Worm (Caenorhabditis elegans) whole organism, L2 larva: ENCODE measurements around the gene F08F1.9.

Experiments used
- C34F6.9 ChIP-seq: fragments of 150-350 bp; optimal IDR thresholded peaks from 2 replicates; lab custom pipeline; 2014; ENCODE audit warnings: missing biosample characterization, missing genetic modification characterization
- F13H6.1 ChIP-seq: sonication (generic microtip); optimal IDR thresholded peaks from 2 replicates; lab custom pipeline; 2016; ENCODE audit warnings: missing genetic modification characterization, missing compliant biosample characterization
- R02D3.7 ChIP-seq: fragments of 150-350 bp; optimal IDR thresholded peaks from 2 replicates; lab custom pipeline; 2014; ENCODE audit warnings: missing biosample characterization, missing genetic modification characterization
- Y55F3AM.14 ChIP-seq: fragments of 200-800 bp; sonication (Bioruptor generic); optimal IDR thresholded peaks from 2 replicates; lab custom pipeline; 2018; ENCODE audit warnings: mild to moderate bottlenecking, missing genetic modification characterization, missing compliant biosample characterization
- ZK546.5 ChIP-seq: sonication (generic microtip); optimal IDR thresholded peaks from 2 replicates; lab custom pipeline; 2017; ENCODE audit warnings: missing biosample characterization, missing genetic modification characterization
- alr-1 ChIP-seq: fragments of 150-350 bp; optimal IDR thresholded peaks from 2 replicates; lab custom pipeline; 2014; ENCODE audit warnings: missing biosample characterization, missing genetic modification characterization
- aly-2 ChIP-seq: fragments of 150-350 bp; optimal IDR thresholded peaks from 2 replicates; lab custom pipeline; 2014; ENCODE audit warnings: missing biosample characterization, missing genetic modification characterization
- ama-1 ChIP-seq: fragments of 150-350 bp; optimal IDR thresholded peaks from 2 replicates; lab custom pipeline; 2018; ENCODE audit warnings: inconsistent platforms
- ceh-16 ChIP-seq: fragments of 150-350 bp; optimal IDR thresholded peaks from 2 replicates; lab custom pipeline; 2014; ENCODE audit warnings: missing biosample characterization, missing genetic modification characterization
- ceh-82 ChIP-seq: fragments of 150-350 bp; optimal IDR thresholded peaks from 2 replicates; lab custom pipeline; 2014; ENCODE audit warnings: missing biosample characterization, missing genetic modification characterization
- egl-27 ChIP-seq: sonication (generic microtip); optimal IDR thresholded peaks from 3 replicates; lab custom pipeline; 2017; ENCODE audit warnings: missing biosample characterization, missing genetic modification reagents, missing genetic modification characterization
- elt-1 ChIP-seq: fragments of 150-350 bp; optimal IDR thresholded peaks from 2 replicates; lab custom pipeline; 2014; ENCODE audit warnings: missing biosample characterization, missing genetic modification characterization
- elt-3 ChIP-seq: sonication (generic microtip); optimal IDR thresholded peaks from 2 replicates; lab custom pipeline; 2017; ENCODE audit warnings: missing biosample characterization, missing genetic modification characterization
- fos-1 ChIP-seq: fragments of 150-350 bp; optimal IDR thresholded peaks from 2 replicates; lab custom pipeline; 2014; ENCODE audit warnings: missing biosample characterization, missing genetic modification characterization
- lin-11 ChIP-seq: fragments of 150-350 bp; sonication (generic microtip); optimal IDR thresholded peaks from 2 replicates; lab custom pipeline; 2014; ENCODE audit warnings: missing biosample characterization, missing genetic modification characterization, inconsistent platforms, mixed read lengths
- lin-13 ChIP-seq: fragments of 150-350 bp; optimal IDR thresholded peaks from 2 replicates; lab custom pipeline; 2014; ENCODE audit warnings: missing biosample characterization, missing genetic modification reagents, missing genetic modification characterization
- lsy-2 ChIP-seq, 2 experiments: fragments of 150-350 bp in 1 of 2; sonication (generic microtip) in 1 of 2; optimal IDR thresholded peaks; 2 replicates each; lab custom pipeline; 2014 to 2017; ENCODE audit warnings: missing biosample characterization in 2 of 2, missing genetic modification characterization in 2 of 2
- mab-5 ChIP-seq: fragments of 150-350 bp; optimal IDR thresholded peaks from 2 replicates; lab custom pipeline; 2014; ENCODE audit warnings: missing biosample characterization, missing genetic modification characterization
- mbf-1 ChIP-seq: sonication (generic microtip); optimal IDR thresholded peaks from 2 replicates; lab custom pipeline; 2017; ENCODE audit warnings: missing biosample characterization, missing genetic modification characterization
- mdl-1 ChIP-seq, 2 experiments: fragments of 150-350 bp in 1 of 2; sonication (generic microtip) in 1 of 2; optimal IDR thresholded peaks; 2 replicates each; lab custom pipeline; 2017; ENCODE audit warnings: missing biosample characterization in 2 of 2, missing genetic modification characterization in 2 of 2
- nhr-11 ChIP-seq: fragments of 150-350 bp; optimal IDR thresholded peaks from 2 replicates; lab custom pipeline; 2014; ENCODE audit warnings: missing biosample characterization, missing genetic modification characterization
- nhr-12 ChIP-seq: fragments of 150-350 bp; optimal IDR thresholded peaks from 2 replicates; lab custom pipeline; 2014; ENCODE audit warnings: missing biosample characterization, missing genetic modification characterization
- nhr-129 ChIP-seq: fragments of 150-350 bp; optimal IDR thresholded peaks from 2 replicates; lab custom pipeline; 2014; ENCODE audit warnings: missing biosample characterization, missing genetic modification characterization
- nhr-21 ChIP-seq: fragments of 150-350 bp; optimal IDR thresholded peaks from 2 replicates; lab custom pipeline; 2014; ENCODE audit warnings: missing biosample characterization, missing genetic modification characterization
- nhr-237 ChIP-seq: fragments of 150-350 bp; optimal IDR thresholded peaks from 2 replicates; lab custom pipeline; 2014; ENCODE audit warnings: missing biosample characterization, missing genetic modification characterization
- nhr-25 ChIP-seq: fragments of 150-350 bp; sonication (generic microtip); optimal IDR thresholded peaks from 3 replicates; lab custom pipeline; 2014; ENCODE audit warnings: missing biosample characterization, missing genetic modification characterization
- nhr-6 ChIP-seq: fragments of 150-350 bp; optimal IDR thresholded peaks from 2 replicates; lab custom pipeline; 2014; ENCODE audit warnings: missing biosample characterization, missing genetic modification characterization
- peb-1 ChIP-seq: fragments of 150-350 bp; optimal IDR thresholded peaks from 2 replicates; lab custom pipeline; 2014; ENCODE audit warnings: missing biosample characterization, missing genetic modification characterization
- sem-4 ChIP-seq: fragments of 150-350 bp; optimal IDR thresholded peaks from 2 replicates; lab custom pipeline; 2014; ENCODE audit warnings: missing biosample characterization, missing genetic modification reagents, missing genetic modification characterization
- skn-1 ChIP-seq: sonication (generic microtip); optimal IDR thresholded peaks from 2 replicates; lab custom pipeline; 2017; ENCODE audit warnings: missing biosample characterization, missing genetic modification characterization
- sma-3 ChIP-seq: sonication (generic microtip); optimal IDR thresholded peaks from 2 replicates; lab custom pipeline; 2016; ENCODE audit warnings: missing genetic modification reagents, missing genetic modification characterization, missing compliant biosample characterization
- sma-9 ChIP-seq, 2 experiments: fragments of 150-350 bp in 1 of 2; sonication (generic microtip) in 1 of 2; optimal IDR thresholded peaks; 2 replicates each; lab custom pipeline; 2014 to 2016; ENCODE audit warnings: missing genetic modification characterization in 2 of 2, mild to moderate bottlenecking in 1 of 2, missing biosample characterization in 1 of 2, missing compliant biosample characterization in 1 of 2, missing genetic modification reagents in 1 of 2, moderate library complexity in 1 of 2
- snpc-4 ChIP-seq: fragments of 150-350 bp; optimal IDR thresholded peaks from 2 replicates; lab custom pipeline; 2014; ENCODE audit warnings: missing biosample characterization, missing genetic modification characterization
- unc-39 ChIP-seq: fragments of 150-350 bp; optimal IDR thresholded peaks from 2 replicates; lab custom pipeline; 2014; ENCODE audit warnings: missing biosample characterization, missing genetic modification characterization
- unc-55 ChIP-seq: fragments of 150-350 bp; sonication (generic microtip); optimal IDR thresholded peaks from 3 replicates; lab custom pipeline; 2014; ENCODE audit warnings: missing biosample characterization, missing genetic modification reagents, missing genetic modification characterization
- unc-62 ChIP-seq: fragments of 150-350 bp; optimal IDR thresholded peaks from 2 replicates; lab custom pipeline; 2014; ENCODE audit warnings: missing biosample characterization, missing genetic modification reagents, missing genetic modification characterization
- zag-1 ChIP-seq: fragments of 150-350 bp; optimal IDR thresholded peaks from 2 replicates; lab custom pipeline; 2014; ENCODE audit warnings: missing biosample characterization, missing genetic modification characterization
- ztf-1 ChIP-seq: fragments of 200-800 bp; sonication (Bioruptor generic); conservative IDR thresholded peaks from 2 replicates; pipeline ENCODE4 v1.3.6; 2022; ENCODE audit warnings: missing genetic modification characterization, missing compliant biosample characterization
- ztf-11 ChIP-seq: sonication (generic microtip); optimal IDR thresholded peaks from 2 replicates; lab custom pipeline; 2017; ENCODE audit warnings: missing biosample characterization, missing genetic modification characterization
- ztf-4 ChIP-seq: fragments of 150-350 bp; optimal IDR thresholded peaks from 2 replicates; lab custom pipeline; 2014; ENCODE audit warnings: missing biosample characterization, missing genetic modification characterization

F08F1.9 gene

ce11 chrX:8421594-8421993, 10.9 kb upstream of the F08F1.9 start:
- no peak for TF ChIP-seq nhr-6 (tag; lab: Kevin White, UChicago)
- TF ChIP-seq unc-62 = no peak
- no peak for TF ChIP-seq nhr-12 (tag; lab: Kevin White, UChicago)
- no peak for TF ChIP-seq snpc-4
- no peak for TF ChIP-seq ZK546.5
- no peak for TF ChIP-seq ztf-4
- no peak for TF ChIP-seq nhr-21
- TF ChIP-seq R02D3.7 (tag; lab: Kevin White, UChicago) = no peak
- no peak for TF ChIP-seq skn-1 (tag; lab: Kevin White, UChicago)
- no peak for TF ChIP-seq ztf-11 (tag; lab: Kevin White, UChicago)
- no peak for TF ChIP-seq alr-1 (tag; lab: Kevin White, UChicago)
- no peak for TF ChIP-seq ceh-16
- no peak for TF ChIP-seq elt-3
- TF ChIP-seq mab-5 (tag; lab: Kevin White, UChicago) = no peak
- no peak for TF ChIP-seq ztf-1 (GFP tag; lab: Robert Waterston, UW)
- no peak for TF ChIP-seq F13H6.1 (tag; lab: Kevin White, UChicago)
- no peak for TF ChIP-seq sem-4

- TF ChIP-seq sma-9 (GFP tag; optimal IDR thresholded peaks at IDR 0.05; lab: Kevin White, UChicago) (peak; percentile 18), sma-9 (tag; optimal IDR thresholded peaks at IDR 0.05; lab: Kevin White, UChicago) (no peak), fos-1 (no peak)
These were observed 8.6 kb upstream of the F08F1.9 start for ce11 chrX:8419252-8419651.

- TF ChIP-seq sem-4 (peak; percentile 54), nhr-12 (tag; lab: Kevin White, UChicago) (no peak), nhr-21 (peak; percentile 28), F13H6.1 (tag; lab: Kevin White, UChicago) (no peak), nhr-11 (no peak)
- TF ChIP-seq, all 48 proteins: peak for 2
These were observed 7.7 kb upstream of the F08F1.9 start, which contains the start of gene spp-13 for ce11 chrX:8418382-8418781. spp-13 (minus strand) TSS chrX:8418524.

ce11 chrX:8417727-8418126, 7.1 kb upstream of the F08F1.9 start:
- TF ChIP-seq ztf-4 (no peak), F13H6.1 (tag; lab: Kevin White, UChicago) (no peak), fos-1 (peak; percentile 19), nhr-25 (tag; lab: Kevin White, UChicago) (no peak), mdl-1 (tag; optimal IDR thresholded peaks at IDR 0.05; lab: Kevin White, UChicago) (no peak), egl-27 (no peak)

- TF ChIP-seq mdl-1 (tag; optimal IDR thresholded peaks at IDR 0.05; lab: Kevin White, UChicago) = no peak
- no peak for TF ChIP-seq fos-1
- TF ChIP-seq F13H6.1 (tag; lab: Kevin White, UChicago) = no peak
- no peak for TF ChIP-seq nhr-237 (tag; lab: Kevin White, UChicago)
- no peak for TF ChIP-seq lin-11 (tag; lab: Kevin White, UChicago)
- no peak for TF ChIP-seq unc-39 (tag; lab: Kevin White, UChicago)
- TF ChIP-seq alr-1 (tag; lab: Kevin White, UChicago) = no peak
- TF ChIP-seq unc-55 (GFP tag; lab: Kevin White, UChicago) = no peak
- no peak for TF ChIP-seq ceh-82 (tag; lab: Kevin White, UChicago)
- no peak for TF ChIP-seq zag-1 (tag; lab: Kevin White, UChicago)
- no peak for TF ChIP-seq ceh-16
- TF ChIP-seq skn-1 (tag; lab: Kevin White, UChicago) = no peak
- no peak for TF ChIP-seq sma-3 (GFP tag; lab: Kevin White, UChicago)
- no peak for TF ChIP-seq lin-13 (GFP tag; lab: Kevin White, UChicago)
- no peak for TF ChIP-seq elt-1 (tag; lab: Kevin White, UChicago)
- no peak for TF ChIP-seq mbf-1 (tag; lab: Kevin White, UChicago)
- no peak for TF ChIP-seq elt-3
- no peak for TF ChIP-seq aly-2 (tag; lab: Kevin White, UChicago)
These were observed 6.2 kb upstream of the F08F1.9 start, which contains the start of gene ced-8 for ce11 chrX:8416819-8417218. ced-8 (minus strand) TSS chrX:8416919.

- TF ChIP-seq ztf-11 (tag; lab: Kevin White, UChicago) = no peak
- no peak for TF ChIP-seq unc-39 (tag; lab: Kevin White, UChicago)
- TF ChIP-seq snpc-4 = no peak
- no peak for TF ChIP-seq egl-27
- TF ChIP-seq ama-1 (lab: Kevin White, UChicago) = no peak
- no peak for TF ChIP-seq lsy-2 (tag; optimal IDR thresholded peaks at IDR 0.05; lab: Kevin White, UChicago)
- no peak for TF ChIP-seq unc-62
- no peak for TF ChIP-seq C34F6.9 (tag; lab: Kevin White, UChicago)
- TF ChIP-seq mdl-1 (tag; optimal IDR thresholded peaks at IDR 0.05; lab: Kevin White, UChicago) = no peak
- no peak for TF ChIP-seq lin-13 (GFP tag; lab: Kevin White, UChicago)
- no peak for TF ChIP-seq mbf-1 (tag; lab: Kevin White, UChicago)
- TF ChIP-seq peb-1 (tag; lab: Kevin White, UChicago) = no peak
- TF ChIP-seq skn-1 (tag; lab: Kevin White, UChicago) = no peak
- TF ChIP-seq nhr-129 (tag; lab: Kevin White, UChicago) = no peak
- TF ChIP-seq Y55F3AM.14 = no peak
- no peak for TF ChIP-seq alr-1 (tag; lab: Kevin White, UChicago)
- no peak for TF ChIP-seq R02D3.7 (tag; lab: Kevin White, UChicago)
- no peak for TF ChIP-seq unc-55 (GFP tag; lab: Kevin White, UChicago)
These were observed 2.5 kb upstream of the F08F1.9 start, which contains the start of gene F08F1.4 for ce11 chrX:8413130-8413529. F08F1.4 (plus strand) TSS chrX:8413430.
